Fruit fly (Drosophila melanogaster) whole organism, prepupa: ENCODE results near the gene Ucp4B.

Source experiments
- CG11294 ChIP-seq: fragments of 200-800 bp; sonication (Bioruptor generic); IDR thresholded peaks from 2 replicates; pipeline ENCODE4 v1.3.6; 2022; ENCODE audit warnings: missing biosample characterization, missing genetic modification characterization
- CG11762 ChIP-seq: fragments of 200-800 bp; sonication (Bioruptor generic); optimal IDR thresholded peaks from 3 replicates; lab custom pipeline; 2016; ENCODE audit warnings: missing biosample characterization, missing genetic modification characterization; ENCODE audit not compliant: insufficient read depth
- CG15336 ChIP-seq: fragments of 200-800 bp; sonication (Bioruptor generic); IDR thresholded peaks from 2 replicates; pipeline ENCODE4 v1.3.6; 2022; ENCODE audit warnings: missing biosample characterization, missing genetic modification characterization
- CG3032 ChIP-seq: fragments of 200-800 bp; optimal IDR thresholded peaks from 2 replicates; lab custom pipeline; 2019; ENCODE audit warnings: missing biosample characterization, mild to moderate bottlenecking, missing genetic modification characterization, moderate library complexity
- CG31627 ChIP-seq: fragments of 200-800 bp; sonication (Bioruptor generic); optimal IDR thresholded peaks from 3 replicates; lab custom pipeline; 2016; ENCODE audit warnings: missing biosample characterization, missing genetic modification characterization
- CG3919 ChIP-seq: fragments of 200-800 bp; sonication (Bioruptor generic); optimal IDR thresholded peaks from 3 replicates; lab custom pipeline; 2016; ENCODE audit warnings: missing biosample characterization, missing genetic modification characterization
- CG4318 ChIP-seq: fragments of 200-800 bp; sonication (Bioruptor generic); optimal IDR thresholded peaks from 3 replicates; lab custom pipeline; 2017; ENCODE audit warnings: missing biosample characterization, mild to moderate bottlenecking, missing genetic modification characterization
- CG8319 ChIP-seq: fragments of 200-800 bp; sonication (Bioruptor generic); optimal IDR thresholded peaks from 3 replicates; lab custom pipeline; 2016; ENCODE audit warnings: missing biosample characterization, missing genetic modification characterization
- CG8632 ChIP-seq: fragments of 200-800 bp; sonication (Bioruptor generic); optimal IDR thresholded peaks from 3 replicates; lab custom pipeline; 2016; ENCODE audit warnings: missing biosample characterization, missing genetic modification characterization
- CG9139 ChIP-seq: fragments of 200-800 bp; sonication (Bioruptor generic); optimal IDR thresholded peaks from 3 replicates; lab custom pipeline; 2017; ENCODE audit warnings: missing biosample characterization, mild to moderate bottlenecking, missing genetic modification characterization
- Eip75B ChIP-seq: fragments of 200-800 bp; sonication (Bioruptor generic); optimal IDR thresholded peaks from 3 replicates; lab custom pipeline; 2016; ENCODE audit warnings: missing biosample characterization, missing genetic modification characterization
- Eip78C ChIP-seq: fragments of 200-800 bp; sonication (Bioruptor generic); peaks from one replicate; lab custom pipeline; 2016; ENCODE audit warnings: missing biosample characterization, missing genetic modification characterization
- Eip93F ChIP-seq: fragments of 200-800 bp; sonication (Bioruptor generic); optimal IDR thresholded peaks from 2 replicates; lab custom pipeline; 2016; ENCODE audit warnings: missing biosample characterization, mild to moderate bottlenecking, missing genetic modification characterization
- Ets21C ChIP-seq: fragments of 200-800 bp; sonication (Bioruptor generic); optimal IDR thresholded peaks from 3 replicates; lab custom pipeline; 2016; ENCODE audit warnings: missing biosample characterization, missing genetic modification characterization
- Hr39 ChIP-seq: fragments of 200-800 bp; sonication (Bioruptor generic); optimal IDR thresholded peaks from 2 replicates; lab custom pipeline; 2016; ENCODE audit warnings: missing biosample characterization, missing genetic modification characterization
- Met ChIP-seq: fragments of 200-800 bp; sonication (Bioruptor generic); optimal IDR thresholded peaks from 3 replicates; lab custom pipeline; 2016; ENCODE audit warnings: missing biosample characterization, missing genetic modification characterization
- Smox ChIP-seq: fragments of 200-800 bp; sonication (Bioruptor generic); optimal IDR thresholded peaks from 3 replicates; lab custom pipeline; 2016; ENCODE audit warnings: missing biosample characterization, missing genetic modification characterization
- Sox102F ChIP-seq: fragments of 200-800 bp; sonication (Bioruptor generic); optimal IDR thresholded peaks from 2 replicates; lab custom pipeline; 2016; ENCODE audit warnings: missing biosample characterization, mild to moderate bottlenecking, missing genetic modification characterization
- Sox14 ChIP-seq: fragments of 200-800 bp; sonication (Bioruptor generic); optimal IDR thresholded peaks from 3 replicates; lab custom pipeline; 2016; ENCODE audit warnings: missing biosample characterization, missing genetic modification characterization
- achi ChIP-seq: fragments of 200-800 bp; sonication (Bioruptor generic); optimal IDR thresholded peaks from 3 replicates; lab custom pipeline; 2016; ENCODE audit warnings: missing biosample characterization, missing genetic modification characterization
- acj6 ChIP-seq: fragments of 200-800 bp; sonication (Bioruptor generic); optimal IDR thresholded peaks from 3 replicates; lab custom pipeline; 2016; ENCODE audit warnings: missing biosample characterization, missing genetic modification characterization
- cyc ChIP-seq: fragments of 200-800 bp; sonication (Bioruptor generic); optimal IDR thresholded peaks from 3 replicates; lab custom pipeline; 2016; ENCODE audit warnings: missing biosample characterization, missing genetic modification characterization
- eg ChIP-seq: fragments of 200-800 bp; sonication (Bioruptor generic); IDR thresholded peaks from 3 replicates; pipeline ENCODE4 v1.3.6; 2022; ENCODE audit warnings: missing biosample characterization, missing genetic modification characterization
- esn ChIP-seq: fragments of 200-800 bp; sonication (Bioruptor generic); optimal IDR thresholded peaks from 2 replicates; lab custom pipeline; 2016; ENCODE audit warnings: missing biosample characterization, mild to moderate bottlenecking, missing genetic modification characterization, moderate library complexity
- lz ChIP-seq: fragments of 200-800 bp; sonication (Bioruptor generic); optimal IDR thresholded peaks from 3 replicates; lab custom pipeline; 2016; ENCODE audit warnings: missing biosample characterization, missing genetic modification characterization
- pdm3 ChIP-seq: fragments of 200-800 bp; sonication (Bioruptor generic); optimal IDR thresholded peaks from 3 replicates; lab custom pipeline; 2016; ENCODE audit warnings: missing biosample characterization, missing genetic modification characterization
- svp ChIP-seq: fragments of 200-800 bp; sonication (Bioruptor generic); peaks from one replicate; lab custom pipeline; 2016; ENCODE audit warnings: missing biosample characterization, missing genetic modification characterization
- topi ChIP-seq: fragments of 200-800 bp; sonication (Bioruptor generic); optimal IDR thresholded peaks from 3 replicates; lab custom pipeline; 2016; ENCODE audit warnings: missing biosample characterization, missing genetic modification characterization
- vri ChIP-seq: fragments of 200-800 bp; sonication (Bioruptor generic); optimal IDR thresholded peaks from 3 replicates; lab custom pipeline; 2016; ENCODE audit warnings: missing biosample characterization, mild to moderate bottlenecking, missing genetic modification characterization

Gene Ucp4B

DNA sequence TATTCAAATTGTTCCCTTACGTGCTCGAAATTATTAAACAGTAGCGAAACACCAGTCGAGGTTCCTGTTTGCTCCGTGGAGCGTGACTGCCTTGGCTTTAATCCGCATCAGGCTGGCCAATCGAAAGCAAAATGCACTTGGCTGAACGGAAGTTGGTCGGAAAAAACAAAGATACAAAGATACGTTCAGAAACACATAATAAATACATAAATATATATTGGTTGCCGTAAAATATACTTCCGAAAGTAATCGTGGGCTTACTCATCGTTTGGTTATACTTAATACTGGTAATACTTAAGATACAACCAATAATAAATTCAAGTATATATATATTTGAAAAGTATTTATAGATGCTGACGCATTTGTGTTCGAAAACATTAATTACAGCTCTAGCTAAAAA is 4.8 kb upstream of the Ucp4B start, which contains the start of gene psd:
Gene psd (minus strand): TSS at position 101 of the 400 bp plus-strand sequence.
- TF ChIP-seq Eip78C (GFP tag; lab: Kevin White, UChicago) (peak; percentile 48), CG11294 (GFP tag; lab: Robert Waterston, UW) (no peak), CG8632 (GFP tag; lab: Kevin White, UChicago) (no peak), Sox102F (GFP tag; lab: Kevin White, UChicago) (no peak), Ets21C (no peak)

DNA sequence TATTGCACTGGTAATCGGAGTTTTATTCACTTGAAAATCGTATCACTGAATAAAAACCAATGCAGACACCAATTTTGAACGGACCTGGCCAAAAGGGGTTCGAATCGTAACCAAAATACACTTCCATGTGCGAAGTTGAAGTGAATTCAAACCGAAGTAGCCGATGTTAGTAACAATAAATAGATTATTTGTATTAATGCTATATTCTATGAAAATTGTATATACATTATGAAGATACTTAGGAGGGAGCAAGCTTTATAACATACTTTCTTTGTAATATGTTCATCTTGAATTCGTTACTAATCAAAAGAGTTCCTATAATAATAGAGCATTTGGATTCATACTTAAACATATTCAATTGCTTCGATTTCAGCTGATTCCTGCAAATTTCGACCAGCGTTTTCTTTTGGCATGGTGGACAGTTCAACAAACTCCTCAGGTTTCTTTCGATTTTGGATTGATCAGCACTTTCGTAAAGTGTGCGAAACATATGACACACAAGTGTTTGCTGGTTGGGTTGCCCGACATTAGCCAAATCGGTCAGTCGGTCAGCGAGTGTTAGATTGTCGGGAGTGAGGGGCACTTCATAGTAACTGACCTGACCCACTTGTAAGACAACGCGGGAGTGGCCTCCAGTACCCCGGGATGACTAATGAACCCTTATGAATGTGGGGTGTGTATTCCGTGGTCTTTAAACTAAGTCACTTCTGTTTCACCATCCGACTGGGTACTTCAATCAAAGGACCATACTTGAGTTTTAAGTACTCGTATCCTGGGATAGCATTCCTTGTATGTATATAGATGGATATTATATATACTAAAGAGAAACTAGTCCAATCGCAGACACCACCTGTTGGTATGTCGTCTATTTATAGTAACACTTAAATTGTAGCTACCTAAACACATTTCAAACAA is 1.7 kb upstream of the Ucp4B start, which contains the start of the genes CG13992 and Ucp4C:
Gene CG13992 (minus strand): TSS at position 51 of the 915 bp plus-strand sequence.
Gene Ucp4C (plus strand): TSS at position 865 of the 915 bp plus-strand sequence.
- no peak for TF ChIP-seq svp (GFP tag; lab: Kevin White, UChicago)
- TF ChIP-seq CG4318 (GFP tag; lab: Kevin White, UChicago) = no peak
- no peak for TF ChIP-seq Met (GFP tag; lab: Kevin White, UChicago)
- TF ChIP-seq topi = no peak
- TF ChIP-seq CG11762 = no peak
- no peak for TF ChIP-seq CG3919 (GFP tag; lab: Kevin White, UChicago)
- no peak for TF ChIP-seq CG9139
- no peak for TF ChIP-seq CG15336 (GFP tag; lab: Robert Waterston, UW)
- no peak for TF ChIP-seq CG8319 (GFP tag; lab: Kevin White, UChicago)
- TF ChIP-seq acj6 (GFP tag; lab: Kevin White, UChicago) = no peak
- TF ChIP-seq cyc (GFP tag; lab: Kevin White, UChicago) = no peak
- TF ChIP-seq Eip93F (GFP tag; lab: Kevin White, UChicago) = no peak

DNA sequence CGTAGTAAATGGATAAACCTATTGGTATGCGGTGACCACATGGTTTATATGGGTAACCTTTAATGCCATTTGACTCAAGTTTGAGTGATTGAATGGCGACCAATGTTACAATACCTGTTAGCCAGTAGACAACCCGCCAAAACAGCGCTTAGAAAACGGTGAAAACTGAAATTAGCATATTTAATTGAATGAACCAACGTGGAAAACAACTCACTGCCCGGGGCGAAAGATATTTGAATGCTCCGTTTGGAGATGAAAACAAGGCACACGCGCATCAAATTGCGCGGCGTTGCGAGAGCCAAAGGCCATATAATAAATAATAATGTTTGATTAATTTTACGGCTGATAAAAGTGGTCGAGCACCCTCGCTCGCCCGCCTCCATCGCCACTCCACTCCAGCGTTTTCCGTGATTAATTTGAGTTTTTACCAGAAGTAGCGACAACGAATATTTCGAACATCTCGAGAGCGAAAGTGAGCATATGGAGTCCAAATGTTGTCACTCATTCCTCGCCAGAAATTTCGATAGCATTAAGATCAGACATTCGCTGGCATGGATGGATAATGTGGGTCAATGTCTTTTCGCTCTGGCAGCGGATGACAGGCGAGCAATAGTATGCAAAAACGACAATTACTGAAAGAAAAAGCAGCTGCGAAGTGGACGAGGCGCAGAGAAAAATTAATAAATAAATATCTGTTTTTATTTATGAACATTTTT is 1.6 kb downstream of the Ucp4B start:
- peak; percentile 41 for TF ChIP-seq Eip78C (GFP tag; lab: Kevin White, UChicago)
- no peak for TF ChIP-seq Ets21C
- TF ChIP-seq svp (GFP tag; lab: Kevin White, UChicago) = peak; percentile 96
- TF ChIP-seq, all 60 proteins: peak for 2

DNA sequence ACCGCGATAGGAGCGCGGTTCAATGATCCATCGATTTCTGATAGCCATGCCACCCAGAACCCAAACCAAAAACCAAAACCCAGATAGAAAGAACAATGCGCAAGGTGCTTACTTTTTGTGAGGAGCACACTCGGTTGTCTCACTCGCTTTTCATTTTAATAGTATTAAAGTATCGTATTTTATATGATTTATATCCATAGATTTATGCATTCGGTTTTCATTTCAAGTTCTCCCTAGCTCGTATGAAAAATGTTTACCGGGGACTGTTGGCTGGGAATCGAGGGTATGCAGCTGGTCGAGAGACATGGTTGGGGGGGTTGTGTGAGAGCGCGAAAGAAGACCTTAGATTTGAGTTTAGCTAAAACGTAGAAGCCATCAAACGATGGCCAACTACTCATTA is 2.3 kb downstream of the Ucp4B start:
- TF ChIP-seq Met (GFP tag; lab: Kevin White, UChicago) = peak; percentile 34
- TF ChIP-seq vri (GFP tag; lab: Kevin White, UChicago) = peak; percentile 38
- TF ChIP-seq Sox14 (GFP tag; lab: Kevin White, UChicago) = peak; percentile 23
- TF ChIP-seq Hr39 (GFP tag; lab: Kevin White, UChicago) = peak; percentile 47
- TF ChIP-seq CG31627 (GFP tag; lab: Kevin White, UChicago) = peak; percentile 52
- TF ChIP-seq svp (GFP tag; lab: Kevin White, UChicago) = peak; percentile 84
- peak; percentile 25 for TF ChIP-seq cyc (GFP tag; lab: Kevin White, UChicago)
- peak; percentile 44 for TF ChIP-seq lz (GFP tag; lab: Kevin White, UChicago)
- TF ChIP-seq esn (GFP tag; lab: Kevin White, UChicago) = peak; percentile 57
- TF ChIP-seq eg = no peak
- TF ChIP-seq Eip75B (GFP tag; lab: Kevin White, UChicago) = no peak
- peak; percentile 14 for TF ChIP-seq Sox102F (GFP tag; lab: Kevin White, UChicago)
- TF ChIP-seq Smox (GFP tag; lab: Kevin White, UChicago) = peak; percentile 50
- TF ChIP-seq CG3032 (tag; lab: Kevin White, UChicago) = no peak
- TF ChIP-seq Eip78C (GFP tag; lab: Kevin White, UChicago) = peak; percentile 73
- TF ChIP-seq Ets21C = peak; percentile 4
- TF ChIP-seq pdm3 (GFP tag; lab: Kevin White, UChicago) = no peak
- TF ChIP-seq CG15336 (GFP tag; lab: Robert Waterston, UW) = peak; percentile 36; the same call in 1 of the 2 replicates
- peak; percentile 47 for TF ChIP-seq topi

DNA sequence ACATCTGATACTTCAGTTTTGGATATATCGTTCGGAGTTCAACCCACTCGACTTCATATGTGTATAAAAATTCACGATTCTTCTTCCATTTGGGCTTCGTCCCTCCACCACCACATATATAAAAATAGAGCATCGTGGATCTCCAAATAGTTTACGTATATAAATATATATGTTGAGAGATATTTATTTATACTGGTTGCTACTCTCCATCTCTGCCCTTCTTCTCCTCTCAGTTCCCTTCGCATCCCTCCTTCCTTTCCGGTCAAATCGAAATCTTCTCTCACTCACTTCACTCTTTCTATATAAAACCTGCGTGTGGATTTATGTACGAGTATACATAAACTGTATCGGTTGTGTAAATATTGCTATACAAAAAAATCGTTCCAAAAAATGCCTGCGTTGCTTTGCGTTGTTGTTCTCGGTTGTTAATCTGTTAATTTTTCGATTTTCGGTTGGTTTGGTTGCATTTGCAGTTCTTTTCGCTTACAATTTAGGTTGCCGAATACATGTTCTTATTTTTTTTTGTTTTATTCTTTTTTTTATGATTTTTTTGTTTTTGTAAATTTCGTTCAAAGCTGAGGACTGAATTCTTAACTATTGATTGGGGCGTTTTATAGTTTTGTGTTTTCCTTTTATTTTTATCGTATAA is 3.1 kb downstream of the Ucp4B start:
- TF ChIP-seq achi (GFP tag; lab: Kevin White, UChicago) = no peak
- peak; percentile 39 for TF ChIP-seq Eip78C (GFP tag; lab: Kevin White, UChicago)
